Worm (Caenorhabditis elegans): Measurements from ENCODE around the gene C08E8.10.

The C08E8.10 gene

DNA sequence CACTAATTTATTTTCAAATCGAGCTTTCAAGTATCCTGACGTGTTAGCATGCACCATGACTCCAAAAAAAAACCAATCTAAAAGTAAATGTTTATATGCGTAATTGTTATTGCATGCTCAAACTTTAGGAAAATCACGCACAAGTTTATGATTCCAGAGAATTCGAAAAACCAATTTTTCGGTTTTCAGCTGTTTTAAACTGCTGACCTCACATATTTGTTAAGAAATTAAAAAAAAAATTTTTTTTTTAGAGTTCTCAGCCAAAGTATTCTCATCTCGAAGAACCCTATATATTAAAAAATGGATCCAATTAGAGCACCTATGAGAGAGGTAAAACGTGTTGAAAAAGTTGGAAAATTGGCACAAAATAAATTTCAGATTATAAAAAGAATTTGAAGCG lies 34.5 kb upstream of the C08E8.10 start, which contains the start of gene Y51A2B.2:
TSS of gene Y51A2B.2 (plus strand) at position 301 of the 400 bp plus-strand sequence.
- TF ChIP-seq dmd-6 (GFP tag; IDR thresholded peaks at IDR 0.05) (no peak), tag-97 (GFP tag; IDR thresholded peaks at IDR 0.05) (no peak), ceh-82 (tag; optimal IDR thresholded peaks at IDR 0.05) (no peak), nhr-102 (tag; optimal IDR thresholded peaks at IDR 0.05) (no peak), ztf-11 (tag; optimal IDR thresholded peaks at IDR 0.05) (no peak), aha-1 (tag) (no peak), gei-8 (GFP tag; optimal IDR thresholded peaks at IDR 0.05) (no peak), zip-11 (GFP tag; IDR thresholded peaks at IDR 0.05) (no peak), nhr-11 (tag; optimal IDR thresholded peaks at IDR 0.05) (no peak), ztf-7 (tag; optimal IDR thresholded peaks at IDR 0.05) (no peak), R02D3.7 (tag; optimal IDR thresholded peaks at IDR 0.05) (no peak), nhr-77 (tag; optimal IDR thresholded peaks at IDR 0.05) (no peak)

DNA sequence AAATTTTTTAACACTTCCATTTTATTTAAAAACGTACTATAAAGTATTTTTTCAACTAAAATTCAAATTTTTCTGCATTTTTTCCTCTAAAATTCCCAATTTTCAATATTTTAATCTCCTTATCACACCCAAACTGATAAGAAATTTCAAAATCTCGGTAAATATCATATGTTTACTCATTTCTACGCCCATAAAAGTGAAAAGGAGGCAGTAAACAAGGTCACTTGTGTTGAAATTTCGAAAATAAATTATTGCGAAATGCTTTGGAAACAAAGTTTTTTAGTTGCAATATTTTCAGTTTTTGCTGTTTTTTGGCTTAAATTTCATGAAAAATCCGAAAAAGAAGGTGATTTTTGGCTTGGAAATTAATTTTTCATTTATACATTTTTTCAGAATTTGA lies 31.9 kb upstream of the C08E8.10 start, which contains the start of gene C08E8.4:
TSS of gene C08E8.4 (plus strand) at position 268 of the 400 bp plus-strand sequence.
- peak; percentile 29 for TF ChIP-seq nhr-28 (tag; optimal IDR thresholded peaks at IDR 0.05)
- TF ChIP-seq tra-1 (GFP tag; IDR thresholded peaks at IDR 0.05): no peak
- peak; percentile 35 for TF ChIP-seq hlh-30 (tag; optimal IDR thresholded peaks at IDR 0.05; ENCODE audit: insufficient read depth)
- peak; percentile 72 for TF ChIP-seq dve-1 (tag; optimal IDR thresholded peaks at IDR 0.05; ENCODE audit: insufficient read depth)
- no peak for TF ChIP-seq D1046.2 (GFP tag; IDR thresholded peaks at IDR 0.05)
- TF ChIP-seq attf-4 (tag; optimal IDR thresholded peaks at IDR 0.05): no peak
- no peak for TF ChIP-seq daf-12 (tag; optimal IDR thresholded peaks at IDR 0.05)
- peak; percentile 61 for TF ChIP-seq pqm-1 (tag; optimal IDR thresholded peaks at IDR 0.05)
- peak; percentile 6 for TF ChIP-seq nhr-77 (tag; optimal IDR thresholded peaks at IDR 0.05)
- no peak for TF ChIP-seq ceh-20 (GFP tag; IDR thresholded peaks at IDR 0.05)
- TF ChIP-seq ces-1 (GFP tag; optimal IDR thresholded peaks at IDR 0.05): no peak
- TF ChIP-seq lim-7 (GFP tag; IDR thresholded peaks at IDR 0.05): no peak
- no peak for TF ChIP-seq daf-16 (GFP tag; optimal IDR thresholded peaks at IDR 0.05)
- peak; percentile 100 for TF ChIP-seq daf-16 (tag; optimal IDR thresholded peaks at IDR 0.05)
- peak; percentile 64; the same call in 1 of the 2 replicates for TF ChIP-seq php-3 (GFP tag; IDR thresholded peaks at IDR 0.05)
- peak; percentile 10 for TF ChIP-seq mep-1 (tag; optimal IDR thresholded peaks at IDR 0.05)

DNA sequence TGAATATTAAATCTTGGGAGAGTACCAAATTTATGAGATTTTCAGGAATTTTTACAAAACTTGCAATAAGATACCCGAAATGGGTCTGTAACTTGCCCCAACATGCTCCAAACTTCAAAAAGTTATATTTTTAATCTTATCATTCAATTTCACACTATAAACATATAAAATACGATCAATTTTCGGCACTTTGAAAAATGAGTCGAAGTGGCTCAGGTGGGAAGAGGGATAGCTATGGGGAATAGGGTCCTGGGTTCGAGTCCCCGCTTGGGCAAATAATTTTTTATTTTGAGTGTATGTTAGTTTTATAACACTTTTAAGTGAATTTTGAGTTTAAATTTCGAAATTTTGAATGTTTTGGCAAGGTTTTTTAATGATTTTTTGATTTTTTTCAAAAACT lies 31.3 kb upstream of the C08E8.10 start:
- 0 out of 2 replicates have a peak, but pooled peaks have one; percentile 6 for TF ChIP-seq lin-38 (GFP tag; IDR thresholded peaks at IDR 0.05)
- TF ChIP-seq Y5F2A.4 (GFP tag; optimal IDR thresholded peaks at IDR 0.05): no peak
- no peak for TF ChIP-seq daf-16 (GFP tag; optimal IDR thresholded peaks at IDR 0.05)
- TF ChIP-seq daf-16 (tag; optimal IDR thresholded peaks at IDR 0.05): peak; percentile 35
- no peak for TF ChIP-seq skn-1 (tag; optimal IDR thresholded peaks at IDR 0.05)
- TF ChIP-seq R02D3.7 (tag; optimal IDR thresholded peaks at IDR 0.05): no peak
- TF ChIP-seq arid-1 (GFP tag; conservative IDR thresholded peaks at IDR 0.05): no peak
- no peak for TF ChIP-seq jun-1 (tag; optimal IDR thresholded peaks at IDR 0.05)

DNA sequence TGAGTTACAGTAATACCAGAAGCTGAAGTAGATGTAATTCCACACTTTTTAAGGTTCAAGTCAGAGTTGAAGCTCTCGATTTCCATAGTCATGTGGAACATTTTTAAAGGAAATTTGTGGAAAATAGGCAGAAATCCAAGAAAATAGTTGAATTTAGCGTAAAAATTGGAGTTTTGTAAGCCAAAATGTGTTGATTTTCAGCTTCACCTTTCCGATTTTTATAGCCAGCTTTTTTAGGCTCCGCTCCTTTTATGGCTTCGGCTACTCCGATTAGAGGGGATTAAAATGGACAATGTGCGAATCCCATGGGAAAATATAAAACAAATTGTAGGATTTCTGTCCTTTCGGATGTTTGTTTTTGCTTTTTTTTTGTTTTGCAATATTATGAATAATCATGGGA lies 28.6 kb upstream of the C08E8.10 start, which contains the start of gene C08E8.6:
TSS of gene C08E8.6 (minus strand) at position 101 of the 400 bp plus-strand sequence.
- no peak for TF ChIP-seq T20F7.1 (GFP tag; optimal IDR thresholded peaks at IDR 0.05)
- no peak for TF ChIP-seq ceh-28 (tag; optimal IDR thresholded peaks at IDR 0.05)
- no peak for TF ChIP-seq nhr-42 (GFP tag; IDR thresholded peaks at IDR 0.05)

DNA sequence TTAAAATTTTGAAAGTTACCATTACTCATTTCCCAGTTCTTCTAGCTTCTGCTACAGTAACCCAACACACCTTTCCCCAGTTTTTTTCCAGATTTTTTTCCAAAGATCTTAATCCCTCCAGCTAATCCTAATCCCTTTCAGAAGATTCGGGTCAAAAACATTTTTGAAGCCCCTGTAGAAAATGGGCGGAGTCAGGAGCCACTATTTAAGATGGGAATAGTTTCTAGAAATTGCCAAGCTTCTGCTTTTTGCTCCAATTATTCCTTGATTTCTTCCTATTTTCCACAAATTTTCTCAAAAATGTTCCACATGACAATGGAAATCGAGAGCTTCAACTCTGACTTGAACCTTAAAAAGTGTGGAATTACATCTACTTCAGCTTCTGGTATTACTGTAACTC lies 24.9 kb upstream of the C08E8.10 start, which contains the start of gene C08E8.9:
TSS of gene C08E8.9 (plus strand) at position 301 of the 400 bp plus-strand sequence.
- no peak for TF ChIP-seq aha-1 (tag)
- TF ChIP-seq hif-1 (tag; optimal IDR thresholded peaks at IDR 0.05): no peak
- TF ChIP-seq arid-1 (GFP tag; conservative IDR thresholded peaks at IDR 0.05): no peak
- no peak for TF ChIP-seq daf-8 (GFP tag; IDR thresholded peaks at IDR 0.05)
- TF ChIP-seq cey-2 (tag; optimal IDR thresholded peaks at IDR 0.05; ENCODE audit: borderline replicate concordance, insufficient read depth): no peak
- TF ChIP-seq lin-38 (GFP tag; IDR thresholded peaks at IDR 0.05): no peak
- no peak for TF ChIP-seq mxl-2 (GFP tag; conservative IDR thresholded peaks at IDR 0.05)
- no peak for TF ChIP-seq dmd-9 (GFP tag; IDR thresholded peaks at IDR 0.05)
- no peak for TF ChIP-seq php-3 (GFP tag; IDR thresholded peaks at IDR 0.05)
- TF ChIP-seq gei-8 (GFP tag; optimal IDR thresholded peaks at IDR 0.05): no peak
- no peak for TF ChIP-seq daf-16 (GFP tag; optimal IDR thresholded peaks at IDR 0.05)
- no peak for TF ChIP-seq daf-16 (tag; optimal IDR thresholded peaks at IDR 0.05)
- no peak for TF ChIP-seq lin-13 (GFP tag; optimal IDR thresholded peaks at IDR 0.05)
